Worm (Caenorhabditis elegans) whole organism, L4/young adult: ENCODE measurements around the gene T09D3.8.

Source experiments
- W03F9.2 ChIP-seq: fragments of 150-350 bp; optimal IDR thresholded peaks from 2 replicates; lab custom pipeline; 2014; ENCODE audit warnings: missing biosample characterization, missing genetic modification characterization
- dao-5 ChIP-seq: sonication (generic microtip); optimal IDR thresholded peaks from 2 replicates; lab custom pipeline; 2016; ENCODE audit warnings: missing genotype, missing genetic modification characterization, moderate library complexity, missing compliant biosample characterization

ce11 chrV:5349471-5349870 is 15.5 kb upstream of the T09D3.8 start, which contains the start of gene T09D3.3:
- no peak for TF ChIP-seq W03F9.2 (tag; lab: Kevin White, UChicago)
- TF ChIP-seq dao-5 = no peak
